Worm (Caenorhabditis elegans): ENCODE data around the gene Y4C6B.4.
A peak's percentile ranks its signal among the peaks of the same experiment; 100 is the strongest.

Y4C6B.4 gene

DNA sequence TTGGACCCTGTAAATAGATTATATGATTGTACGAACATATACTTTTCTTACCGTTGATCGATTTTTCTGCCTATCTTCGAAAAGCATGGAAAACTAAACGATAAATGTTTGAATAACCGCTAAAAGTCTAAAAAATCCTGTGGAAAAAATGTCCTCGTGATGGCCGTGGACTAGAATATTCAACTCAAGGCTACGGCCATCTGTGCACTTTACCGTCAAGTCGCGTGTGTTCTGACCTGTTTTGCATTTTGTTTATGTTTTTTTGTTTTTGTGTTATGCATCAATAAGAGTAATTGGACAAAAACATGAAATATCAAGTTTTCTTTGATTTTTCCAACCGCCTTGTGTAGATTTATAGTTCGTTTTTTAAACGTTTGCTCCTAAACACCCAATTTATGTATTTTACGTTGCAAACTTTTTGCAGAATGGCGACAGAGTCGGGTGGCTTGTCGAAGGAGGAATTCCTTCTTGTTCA lies 37.9 kb downstream of the Y4C6B.4 start, which contains the start of the genes hda-6 and F41H10.4:
hda-6 (minus strand) TSS at position 172 of the 475 bp plus-strand sequence.
F41H10.4 (plus strand) TSS at position 425 of the 475 bp plus-strand sequence.
- TF ChIP-seq unc-55 (GFP tag; optimal IDR thresholded peaks at IDR 0.05) (peak; percentile 75), sem-4 (tag; optimal IDR thresholded peaks at IDR 0.05) (peak; percentile 37), nhr-6 (tag; optimal IDR thresholded peaks at IDR 0.05) (peak; percentile 66), fos-1 (tag; optimal IDR thresholded peaks at IDR 0.05) (peak; percentile 54), snpc-4 (tag; optimal IDR thresholded peaks at IDR 0.05) (no peak), gmeb-1 (tag; optimal IDR thresholded peaks at IDR 0.05) (peak; percentile 80), lin-11 (tag; optimal IDR thresholded peaks at IDR 0.05) (peak; percentile 14), ztf-4 (tag; optimal IDR thresholded peaks at IDR 0.05) (no peak), egl-27 (tag; optimal IDR thresholded peaks at IDR 0.05) (peak; percentile 24), mdl-1 (tag; optimal IDR thresholded peaks at IDR 0.05) (peak in 1 of 2 experiments; percentile 29), lsy-2 (tag; optimal IDR thresholded peaks at IDR 0.05) (peak; percentile 70 to 91), mbf-1 (tag; optimal IDR thresholded peaks at IDR 0.05) (no peak), lin-13 (GFP tag; optimal IDR thresholded peaks at IDR 0.05) (peak; percentile 59), nhr-21 (tag; optimal IDR thresholded peaks at IDR 0.05) (peak; percentile 55), crh-2 (tag; optimal IDR thresholded peaks at IDR 0.05) (peak; percentile 72), mab-5 (tag; optimal IDR thresholded peaks at IDR 0.05) (peak; percentile 47), ztf-11 (tag; optimal IDR thresholded peaks at IDR 0.05) (no peak), blmp-1 (tag; optimal IDR thresholded peaks at IDR 0.05; ENCODE audit: insufficient read depth) (no peak), sma-3 (GFP tag; optimal IDR thresholded peaks at IDR 0.05) (peak; percentile 64), C34F6.9 (tag; optimal IDR thresholded peaks at IDR 0.05) (peak; percentile 86), nhr-23 (tag; optimal IDR thresholded peaks at IDR 0.05) (no peak), nhr-25 (tag; optimal IDR thresholded peaks at IDR 0.05) (peak; percentile 87), sma-9 (GFP tag; optimal IDR thresholded peaks at IDR 0.05) (peak; percentile 83), sma-9 (tag; optimal IDR thresholded peaks at IDR 0.05) (no peak), nhr-129 (tag; optimal IDR thresholded peaks at IDR 0.05) (peak; percentile 76), R02D3.7 (tag; optimal IDR thresholded peaks at IDR 0.05) (peak; percentile 13), nhr-77 (tag; optimal IDR thresholded peaks at IDR 0.05) (no peak), Y55F3AM.14 (GFP tag; optimal IDR thresholded peaks at IDR 0.05) (no peak), unc-62 (GFP tag; optimal IDR thresholded peaks at IDR 0.05) (no peak), F13H6.1 (tag; optimal IDR thresholded peaks at IDR 0.05) (peak; percentile 69)

DNA sequence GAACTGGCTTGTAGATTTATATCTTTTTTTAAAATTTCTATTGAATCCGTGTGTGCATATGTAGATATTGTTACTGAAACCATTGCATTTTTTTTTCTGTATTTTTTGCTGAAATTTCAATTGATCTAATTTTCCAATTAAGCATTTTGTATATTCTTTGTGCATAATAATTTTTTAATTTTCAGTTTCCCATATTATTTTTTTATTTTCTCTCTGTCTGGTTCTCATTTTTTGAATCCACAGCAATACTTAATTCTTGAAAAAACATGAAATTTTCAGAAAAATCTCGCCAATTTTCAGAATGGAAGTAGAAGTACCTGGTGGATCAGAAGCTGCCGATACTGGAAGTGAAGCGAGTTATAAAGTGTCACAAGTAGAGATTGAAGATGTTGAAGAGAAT lies 40.3 kb downstream of the Y4C6B.4 start, which contains the start of gene sand-1:
sand-1 (plus strand) TSS at position 301 of the 400 bp plus-strand sequence.
- no peak for TF ChIP-seq gmeb-1 (tag; optimal IDR thresholded peaks at IDR 0.05)
- no peak for TF ChIP-seq lin-39 (tag; optimal IDR thresholded peaks at IDR 0.05)
- TF ChIP-seq ZK546.5 (tag; optimal IDR thresholded peaks at IDR 0.05) = no peak
- TF ChIP-seq snpc-4 (tag; optimal IDR thresholded peaks at IDR 0.05) = no peak
- no peak for TF ChIP-seq sma-3 (GFP tag; optimal IDR thresholded peaks at IDR 0.05)
- no peak for TF ChIP-seq dmd-4 (tag; optimal IDR thresholded peaks at IDR 0.05)
- no peak for TF ChIP-seq elt-1 (tag; optimal IDR thresholded peaks at IDR 0.05)
- TF ChIP-seq nhr-6 (tag; optimal IDR thresholded peaks at IDR 0.05) = no peak
- no peak for TF ChIP-seq mab-5 (tag; optimal IDR thresholded peaks at IDR 0.05)
- TF ChIP-seq ceh-16 (tag; optimal IDR thresholded peaks at IDR 0.05) = no peak
- no peak for TF ChIP-seq elt-3 (tag; optimal IDR thresholded peaks at IDR 0.05)
- no peak for TF ChIP-seq nhr-25 (tag; optimal IDR thresholded peaks at IDR 0.05)

DNA sequence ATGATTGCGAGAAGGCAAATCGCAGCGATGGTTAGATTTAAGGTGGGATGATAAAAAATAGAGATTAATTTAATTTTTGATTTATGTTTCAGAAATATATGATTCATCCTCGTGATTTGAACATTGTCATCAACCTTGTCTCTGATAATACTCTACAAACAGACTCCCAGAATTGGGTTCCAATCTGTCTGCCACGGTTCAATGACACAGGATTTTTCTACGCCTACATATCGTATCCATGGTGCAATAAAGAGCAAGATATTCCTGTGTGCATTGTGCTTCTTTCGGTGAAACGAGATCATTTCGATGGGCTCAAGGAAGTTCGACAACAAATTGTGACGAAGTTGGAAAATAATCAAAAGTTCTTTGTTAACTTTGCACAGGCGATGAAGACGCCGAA lies 41.7 kb downstream of the Y4C6B.4 start:
- TF ChIP-seq sma-9 (GFP tag; optimal IDR thresholded peaks at IDR 0.05) (no peak), sma-9 (tag; optimal IDR thresholded peaks at IDR 0.05) (no peak), F13H6.1 (tag; optimal IDR thresholded peaks at IDR 0.05) (no peak)

DNA sequence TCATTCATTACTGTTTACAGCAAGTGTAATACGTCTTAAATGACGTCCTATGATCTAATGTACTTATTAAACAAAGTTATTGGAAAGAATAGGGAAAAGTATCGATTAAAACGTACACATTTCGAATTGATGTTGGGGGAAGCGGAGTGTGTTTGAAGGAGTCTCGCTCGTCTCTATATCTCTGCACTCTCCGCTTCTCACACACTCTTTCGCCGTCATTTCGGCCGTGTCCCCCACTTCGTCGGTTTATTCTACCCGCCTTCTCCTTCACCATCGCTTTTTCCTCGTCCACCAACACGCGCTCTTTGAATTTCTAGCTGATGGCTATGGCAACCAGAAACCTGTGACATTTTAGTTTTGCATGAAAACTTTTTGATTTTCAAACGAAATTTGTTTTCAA lies 42.6 kb downstream of the Y4C6B.4 start:
- TF ChIP-seq crh-2 (tag; optimal IDR thresholded peaks at IDR 0.05) (peak; percentile 34), sma-9 (GFP tag; optimal IDR thresholded peaks at IDR 0.05) (peak; percentile 11), sma-9 (tag; optimal IDR thresholded peaks at IDR 0.05) (no peak), C34F6.9 (tag; optimal IDR thresholded peaks at IDR 0.05) (peak; percentile 63), nhr-129 (tag; optimal IDR thresholded peaks at IDR 0.05) (peak; percentile 50), unc-55 (GFP tag; optimal IDR thresholded peaks at IDR 0.05) (peak; percentile 52), alr-1 (tag; optimal IDR thresholded peaks at IDR 0.05) (no peak), blmp-1 (tag; optimal IDR thresholded peaks at IDR 0.05; ENCODE audit: insufficient read depth) (no peak), lsy-2 (tag; optimal IDR thresholded peaks at IDR 0.05) (peak in 1 of 2 experiments; percentile 45), snpc-4 (tag; optimal IDR thresholded peaks at IDR 0.05) (peak; percentile 37), nhr-25 (tag; optimal IDR thresholded peaks at IDR 0.05) (peak; percentile 20), ceh-82 (tag; optimal IDR thresholded peaks at IDR 0.05) (no peak), nhr-12 (tag; optimal IDR thresholded peaks at IDR 0.05) (no peak), elt-3 (tag; optimal IDR thresholded peaks at IDR 0.05) (no peak), elt-1 (tag; optimal IDR thresholded peaks at IDR 0.05) (no peak), F13H6.1 (tag; optimal IDR thresholded peaks at IDR 0.05) (peak; percentile 29)
